Worm (Caenorhabditis elegans): Measurements from ENCODE around the gene twk-2.

The twk-2 gene

DNA sequence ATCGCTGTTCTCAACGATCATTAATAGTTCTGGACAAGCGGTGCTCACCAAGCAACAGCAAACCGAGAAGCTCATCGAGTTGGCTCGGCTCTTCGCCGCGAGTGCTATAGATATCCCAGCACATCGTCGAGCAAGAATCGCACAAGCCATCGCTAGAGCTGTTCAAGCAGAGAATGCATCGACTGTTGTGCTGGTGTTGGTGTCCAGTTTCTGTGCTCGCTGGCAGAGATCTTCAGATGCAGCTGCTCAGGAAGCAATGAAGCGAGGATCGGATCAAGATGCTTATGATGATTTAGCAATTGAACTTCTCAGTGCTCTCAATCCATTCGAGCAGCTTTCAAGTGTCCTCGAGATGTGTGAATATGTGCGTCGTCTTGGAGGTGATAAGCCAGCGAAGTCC lies 24.8 kb downstream of the twk-2 start:
- no peak for TF ChIP-seq egl-27 (tag; optimal IDR thresholded peaks at IDR 0.05)

DNA sequence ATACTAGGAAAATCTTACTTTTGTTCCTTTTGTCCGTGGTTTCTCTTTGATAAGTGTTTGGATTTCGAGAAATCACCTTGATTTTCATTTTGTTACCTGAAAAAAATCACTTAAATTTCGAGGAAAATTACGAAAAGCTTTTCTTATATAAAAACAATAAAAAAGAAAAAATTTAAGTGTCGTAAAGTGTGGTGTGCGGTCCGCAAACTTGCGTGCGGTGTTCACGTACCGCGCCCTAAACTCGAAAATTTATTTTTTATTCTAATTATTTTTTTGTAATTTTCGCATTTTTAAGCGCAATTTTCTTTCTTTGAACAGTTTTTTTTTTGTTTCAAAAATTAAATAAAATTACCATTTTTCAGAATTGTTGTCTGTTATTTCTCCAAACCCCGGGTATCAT lies 28.1 kb downstream of the twk-2 start, which contains the start of the genes dcaf-13 and toe-1:
Gene dcaf-13 (minus strand): TSS at position 96 of the 400 bp plus-strand sequence.
Gene toe-1 (plus strand): TSS at position 361 of the 400 bp plus-strand sequence.
- TF ChIP-seq nhr-77 (tag; optimal IDR thresholded peaks at IDR 0.05) (no peak), zag-1 (tag; optimal IDR thresholded peaks at IDR 0.05) (no peak), ztf-4 (tag; optimal IDR thresholded peaks at IDR 0.05) (no peak), nhr-23 (tag; optimal IDR thresholded peaks at IDR 0.05) (no peak), lsy-12 (tag; optimal IDR thresholded peaks at IDR 0.05) (no peak), R02D3.7 (tag; optimal IDR thresholded peaks at IDR 0.05) (no peak), nhr-25 (tag; optimal IDR thresholded peaks at IDR 0.05) (no peak), ZK546.5 (tag; optimal IDR thresholded peaks at IDR 0.05) (no peak), snpc-4 (tag; optimal IDR thresholded peaks at IDR 0.05) (no peak), mml-1 (tag; optimal IDR thresholded peaks at IDR 0.05) (no peak), daf-12 (tag; optimal IDR thresholded peaks at IDR 0.05) (no peak), fkh-2 (tag; optimal IDR thresholded peaks at IDR 0.05) (no peak)

DNA sequence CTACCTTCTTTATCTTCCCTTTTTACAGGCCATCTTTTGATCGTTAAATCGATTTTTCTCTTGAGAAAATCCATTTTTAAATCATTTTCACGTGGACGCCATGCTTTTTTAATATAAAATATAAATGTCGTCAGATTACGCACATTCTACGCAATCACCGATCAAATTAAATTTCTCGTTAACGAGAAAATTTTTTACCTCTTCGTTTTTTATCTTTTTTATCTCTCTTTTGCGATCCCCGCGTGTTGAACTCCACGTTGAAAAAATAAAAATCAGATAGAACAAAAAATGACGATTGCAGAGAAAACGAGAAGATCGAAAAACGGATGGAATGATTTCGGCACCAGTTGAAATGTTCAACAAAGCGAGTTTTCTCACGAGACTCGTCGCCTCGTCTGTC lies 33.0 kb downstream of the twk-2 start, which contains the start of gene bpnt-1:
Gene bpnt-1 (plus strand): TSS at position 301 of the 400 bp plus-strand sequence.
- TF ChIP-seq ceh-82 (tag; optimal IDR thresholded peaks at IDR 0.05), result no peak
- TF ChIP-seq ama-1 (optimal IDR thresholded peaks at IDR 0.05), result no peak
- TF ChIP-seq ceh-28 (tag; optimal IDR thresholded peaks at IDR 0.05), result peak; percentile 14

DNA sequence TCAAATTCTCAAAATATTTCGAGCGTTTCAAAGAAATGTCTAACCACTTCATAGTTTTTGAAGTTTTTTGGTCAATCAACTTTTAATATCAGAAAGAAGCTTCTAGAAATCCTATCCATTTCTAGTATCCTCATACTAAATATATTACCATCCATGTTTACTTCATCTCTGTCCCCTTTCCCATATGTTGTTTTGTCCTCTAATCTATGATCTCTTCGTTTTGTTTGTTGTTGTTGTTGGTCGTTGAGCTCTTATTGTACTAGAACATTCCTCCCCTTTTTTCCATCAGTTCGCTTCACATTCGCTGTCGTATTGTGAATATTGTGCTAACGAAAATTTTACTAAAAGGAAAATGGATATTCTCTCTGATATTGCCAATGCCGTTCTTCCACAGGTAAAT lies 35.6 kb downstream of the twk-2 start, which contains the start of gene sod-5:
Gene sod-5 (plus strand): TSS at position 301 of the 400 bp plus-strand sequence.
- TF ChIP-seq egl-5 (tag; optimal IDR thresholded peaks at IDR 0.05), result no peak
- TF ChIP-seq fos-1 (tag; optimal IDR thresholded peaks at IDR 0.05), result no peak
- no peak for TF ChIP-seq nhr-28 (tag; optimal IDR thresholded peaks at IDR 0.05)
- TF ChIP-seq nfya-1 (tag; optimal IDR thresholded peaks at IDR 0.05; ENCODE audit: insufficient read depth), result no peak
- TF ChIP-seq hmg-11 (tag; optimal IDR thresholded peaks at IDR 0.05), result no peak
- no peak for TF ChIP-seq mdl-1 (tag; optimal IDR thresholded peaks at IDR 0.05)
- TF ChIP-seq ceh-9 (tag; optimal IDR thresholded peaks at IDR 0.05), result no peak
- no peak for TF ChIP-seq daf-12 (tag; optimal IDR thresholded peaks at IDR 0.05)

DNA sequence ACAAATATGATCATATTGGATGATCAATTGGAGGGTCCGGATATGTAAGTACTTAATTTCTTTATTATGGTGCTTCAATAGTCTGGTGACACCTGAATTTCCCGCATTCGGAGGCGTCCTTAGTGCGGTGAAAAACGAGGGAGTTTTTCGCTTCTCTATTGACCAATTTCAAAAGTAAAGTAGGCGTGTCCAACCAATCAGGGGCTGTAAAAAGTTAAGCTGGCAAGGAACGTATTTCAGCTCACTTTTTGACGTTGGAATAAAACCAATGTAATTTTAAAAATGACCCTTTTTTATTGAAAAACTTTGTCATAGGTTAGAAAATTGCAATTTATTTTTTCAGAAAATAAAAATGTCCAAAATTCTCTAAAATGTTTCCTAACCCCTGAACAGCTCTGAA lies 43.3 kb downstream of the twk-2 start:
- no peak for TF ChIP-seq mml-1 (tag; optimal IDR thresholded peaks at IDR 0.05)
- TF ChIP-seq nhr-23 (tag; optimal IDR thresholded peaks at IDR 0.05), result no peak
- TF ChIP-seq lsy-12 (tag; optimal IDR thresholded peaks at IDR 0.05), result no peak
- peak; percentile 90 for TF ChIP-seq nfya-1 (tag; optimal IDR thresholded peaks at IDR 0.05; ENCODE audit: insufficient read depth)
- TF ChIP-seq unc-39 (tag; optimal IDR thresholded peaks at IDR 0.05), result no peak
- no peak for TF ChIP-seq ztf-11 (tag; optimal IDR thresholded peaks at IDR 0.05)

DNA sequence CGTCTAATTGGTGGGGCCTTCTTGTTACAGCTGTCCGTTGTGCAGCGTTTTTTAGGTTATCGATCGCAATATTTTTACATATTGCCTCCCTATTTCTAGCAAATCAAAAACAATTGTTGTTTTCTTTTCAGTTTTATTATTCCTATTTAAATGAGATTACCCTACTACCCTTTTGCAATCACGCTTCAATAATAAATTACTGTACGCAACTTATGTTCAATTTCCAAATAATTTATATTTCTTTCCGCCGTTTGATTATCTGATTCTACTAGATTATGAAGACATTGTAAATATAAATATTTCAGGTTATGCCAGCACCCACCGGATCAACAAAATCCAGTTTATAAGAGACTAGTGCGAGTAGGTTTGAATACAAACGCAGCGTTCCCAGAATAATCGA lies 47.6 kb downstream of the twk-2 start, which contains the start of gene ZK430.5:
Gene ZK430.5 (plus strand): TSS at position 301 of the 400 bp plus-strand sequence.
- TF ChIP-seq nhr-43 (tag; optimal IDR thresholded peaks at IDR 0.05; ENCODE audit: poor library complexity, severe bottlenecking) (no peak), ceh-9 (tag; optimal IDR thresholded peaks at IDR 0.05) (no peak), sea-2 (GFP tag; optimal IDR thresholded peaks at IDR 0.05) (no peak), nhr-77 (tag; optimal IDR thresholded peaks at IDR 0.05) (no peak), nhr-25 (tag; optimal IDR thresholded peaks at IDR 0.05) (no peak), jun-1 (tag; optimal IDR thresholded peaks at IDR 0.05) (no peak), egl-5 (tag; optimal IDR thresholded peaks at IDR 0.05) (no peak), ZK546.5 (tag; optimal IDR thresholded peaks at IDR 0.05) (no peak), lin-39 (tag; optimal IDR thresholded peaks at IDR 0.05) (no peak), nhr-23 (tag; optimal IDR thresholded peaks at IDR 0.05) (no peak)

DNA sequence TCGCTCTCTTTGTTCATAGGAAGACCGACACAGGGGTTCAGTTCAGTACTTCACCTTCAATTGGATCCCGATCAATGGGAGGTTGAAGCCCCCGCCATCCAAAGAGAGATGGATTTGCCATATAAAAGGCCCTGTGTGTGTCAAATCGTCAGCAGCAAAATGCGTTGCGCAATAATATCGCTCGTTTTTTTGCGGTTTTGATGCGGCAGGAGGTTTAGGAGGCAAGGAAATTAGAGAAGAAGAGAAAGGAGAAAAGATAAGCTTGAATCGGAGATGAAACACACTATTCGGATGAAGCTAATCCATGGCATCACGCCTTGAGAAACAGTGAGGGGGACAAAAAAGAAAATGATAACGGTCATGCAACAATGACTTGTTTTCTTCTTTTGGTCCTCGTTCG lies 58.5 kb downstream of the twk-2 start:
- TF ChIP-seq R02D3.7 (tag; optimal IDR thresholded peaks at IDR 0.05) (no peak), nhr-76 (tag; optimal IDR thresholded peaks at IDR 0.05) (no peak), daf-12 (tag; optimal IDR thresholded peaks at IDR 0.05) (no peak), jun-1 (tag; optimal IDR thresholded peaks at IDR 0.05) (no peak), lsy-12 (tag; optimal IDR thresholded peaks at IDR 0.05) (no peak), ceh-28 (tag; optimal IDR thresholded peaks at IDR 0.05) (no peak), unc-62 (GFP tag; optimal IDR thresholded peaks at IDR 0.05) (no peak), lin-39 (tag; optimal IDR thresholded peaks at IDR 0.05) (no peak), nhr-12 (tag; optimal IDR thresholded peaks at IDR 0.05) (no peak), skn-1 (tag; optimal IDR thresholded peaks at IDR 0.05) (no peak), ztf-11 (tag; optimal IDR thresholded peaks at IDR 0.05) (no peak), nhr-28 (tag; optimal IDR thresholded peaks at IDR 0.05) (no peak), hmg-11 (tag; optimal IDR thresholded peaks at IDR 0.05) (no peak), ZK546.5 (tag; optimal IDR thresholded peaks at IDR 0.05) (no peak), tbx-2 (tag; optimal IDR thresholded peaks at IDR 0.05) (no peak), nhr-23 (tag; optimal IDR thresholded peaks at IDR 0.05) (no peak)
